Fruit fly (Drosophila melanogaster) whole organism, embryonic: ENCODE data around the gene Fas3.

Experiments
- Awh ChIP-seq: fragments of 200-800 bp; sonication (Bioruptor generic); IDR thresholded peaks from 2 replicates; pipeline ENCODE4, ENCODE4 v1.3.6; 2022; ENCODE audit warnings: missing biosample characterization, missing genetic modification characterization
- Bteb2 ChIP-seq: fragments of 200-800 bp; sonication (Bioruptor generic); optimal IDR thresholded peaks from 2 replicates; lab custom pipeline; 2016; ENCODE audit warnings: missing biosample characterization, missing genetic modification characterization
- CG10209 ChIP-seq: fragments of 200-800 bp; sonication (Bioruptor generic); optimal IDR thresholded peaks from 3 replicates; lab custom pipeline; 2017; ENCODE audit warnings: missing biosample characterization, mild to moderate bottlenecking, missing genetic modification characterization, missing genetic modification reagents
- CG10959 ChIP-seq: fragments of 200-800 bp; sonication (Bioruptor generic); IDR thresholded peaks from 2 replicates; pipeline ENCODE4 v1.3.6; 2022; ENCODE audit warnings: missing biosample characterization, missing genetic modification characterization
- CG10979 ChIP-seq: fragments of 200-800 bp; sonication (Bioruptor generic); optimal IDR thresholded peaks from 2 replicates; lab custom pipeline; 2018; ENCODE audit warnings: missing biosample characterization, mild to moderate bottlenecking, missing genetic modification characterization, moderate library complexity
- CG11504 ChIP-seq: fragments of 200-800 bp; sonication (Bioruptor generic); optimal IDR thresholded peaks from 3 replicates; lab custom pipeline; 2019; ENCODE audit warnings: missing biosample characterization, mild to moderate bottlenecking, missing genetic modification characterization, moderate library complexity
- CG12219 ChIP-seq: fragments of 200-800 bp; sonication (Bioruptor generic); optimal IDR thresholded peaks from 3 replicates; lab custom pipeline; 2018; ENCODE audit warnings: missing biosample characterization, mild to moderate bottlenecking, missing genetic modification characterization
- CG12659 ChIP-seq: fragments of 200-800 bp; sonication (Bioruptor generic); optimal IDR thresholded peaks from 3 replicates; lab custom pipeline; 2017; ENCODE audit warnings: mild to moderate bottlenecking, missing biosample characterization, missing genetic modification reagents, missing genetic modification characterization
- CG13296 ChIP-seq: fragments of 200-800 bp; sonication (Bioruptor generic); optimal IDR thresholded peaks from 3 replicates; lab custom pipeline; 2018; ENCODE audit warnings: missing biosample characterization, mild to moderate bottlenecking, missing genetic modification characterization
- CG17359 ChIP-seq: fragments of 200-800 bp; sonication (Bioruptor generic); optimal IDR thresholded peaks from 3 replicates; lab custom pipeline; 2018; ENCODE audit warnings: missing biosample characterization, mild to moderate bottlenecking, missing genetic modification characterization, moderate library complexity
- CG17385 ChIP-seq: fragments of 200-800 bp; sonication (Bioruptor generic); optimal IDR thresholded peaks from 3 replicates; lab custom pipeline; 2018; ENCODE audit warnings: missing biosample characterization, mild to moderate bottlenecking, missing genetic modification characterization
- CG2120 ChIP-seq: fragments of 200-800 bp; sonication (Bioruptor generic); optimal IDR thresholded peaks from 3 replicates; lab custom pipeline; 2016; ENCODE audit warnings: missing biosample characterization, missing genetic modification characterization
- CG2875 ChIP-seq: fragments of 200-800 bp; sonication (Bioruptor generic); optimal IDR thresholded peaks from 2 replicates; lab custom pipeline; 2017; ENCODE audit warnings: missing biosample characterization, mild to moderate bottlenecking, missing genetic modification characterization, missing genetic modification reagents
- CG4404 ChIP-seq: fragments of 200-800 bp; sonication (Bioruptor generic); IDR thresholded peaks from 2 replicates; pipeline ENCODE4 v1.3.6; 2022; ENCODE audit warnings: missing biosample characterization, missing genetic modification characterization
- CG6272 ChIP-seq: fragments of 200-800 bp; sonication (Bioruptor generic); IDR thresholded peaks from 2 replicates; pipeline ENCODE4 v1.3.6; 2022; ENCODE audit warnings: missing biosample characterization, missing genetic modification characterization
- CG6683 ChIP-seq: fragments of 200-800 bp; sonication (Bioruptor generic); optimal IDR thresholded peaks from 2 replicates; lab custom pipeline; 2017; ENCODE audit warnings: missing biosample characterization, mild to moderate bottlenecking, missing genetic modification characterization, missing genetic modification reagents
- CG7556 ChIP-seq: fragments of 200-800 bp; sonication (Bioruptor generic); optimal IDR thresholded peaks from 2 replicates; lab custom pipeline; 2017; ENCODE audit warnings: missing biosample characterization, mild to moderate bottlenecking, missing genetic modification characterization
- CG8290 ChIP-seq, 3 experiments: fragments of 200-800 bp; sonication (Bioruptor generic); optimal IDR thresholded peaks; 2 replicates each; lab custom pipeline; 2016 to 2019; ENCODE audit warnings: missing biosample characterization in 3 of 3, missing genetic modification characterization in 3 of 3, mild to moderate bottlenecking in 2 of 3, moderate library complexity in 1 of 3
- CG9215 ChIP-seq: fragments of 200-800 bp; sonication (Bioruptor generic); IDR thresholded peaks from 2 replicates; pipeline ENCODE4 v1.3.6; 2022; ENCODE audit warnings: missing biosample characterization, missing genetic modification characterization
- ERR ChIP-seq: fragments of 200-800 bp; sonication (Bioruptor generic); optimal IDR thresholded peaks from 2 replicates; lab custom pipeline; 2016; ENCODE audit warnings: missing biosample characterization, missing genetic modification characterization
- Gug ChIP-seq: fragments of 200-800 bp; sonication (Bioruptor generic); IDR thresholded peaks from 4 replicates; pipeline ENCODE4 v1.3.6; 2022; ENCODE audit warnings: missing biosample characterization, missing genetic modification characterization
- HLHmδ ChIP-seq: fragments of 200-800 bp; sonication (Bioruptor generic); optimal IDR thresholded peaks from 2 replicates; lab custom pipeline; 2018; ENCODE audit warnings: missing biosample characterization, mild to moderate bottlenecking, missing genetic modification characterization, moderate library complexity
- Hmr ChIP-seq: fragments of 200-800 bp; sonication (Bioruptor generic); optimal IDR thresholded peaks from 3 replicates; lab custom pipeline; 2017; ENCODE audit warnings: mild to moderate bottlenecking, missing biosample characterization, missing genetic modification reagents, missing genetic modification characterization
- Med ChIP-seq: fragments of 200-800 bp; sonication (Bioruptor generic); peaks from one replicate; lab custom pipeline; 2016; ENCODE audit warnings: missing biosample characterization, missing genetic modification characterization, mild to moderate bottlenecking, inconsistent platforms, moderate library complexity
- NfI ChIP-seq: fragments of 200-800 bp; sonication (Bioruptor generic); optimal IDR thresholded peaks from 3 replicates; lab custom pipeline; 2018; ENCODE audit warnings: missing biosample characterization, mild to moderate bottlenecking, missing genetic modification characterization, moderate library complexity
- Optix ChIP-seq: fragments of 200-800 bp; sonication (Bioruptor generic); IDR thresholded peaks from 3 replicates; pipeline ENCODE4 v1.3.6; 2022; ENCODE audit warnings: missing biosample characterization, missing genetic modification characterization
- Rx ChIP-seq: fragments of 200-800 bp; sonication (Bioruptor generic); IDR thresholded peaks from 2 replicates; pipeline ENCODE4 v1.3.6; 2022; ENCODE audit warnings: missing biosample characterization, missing genetic modification characterization
- Side ChIP-seq: fragments of 200-800 bp; sonication (Bioruptor generic); optimal IDR thresholded peaks from 2 replicates; lab custom pipeline; 2016; ENCODE audit warnings: missing biosample characterization, missing genetic modification characterization
- Taf1 ChIP-seq: fragments of 200-800 bp; sonication (Bioruptor generic); IDR thresholded peaks from 2 replicates; pipeline ENCODE4 v1.3.6; 2022; ENCODE audit warnings: missing biosample characterization, missing genetic modification characterization
- Xbp1 ChIP-seq: fragments of 200-800 bp; sonication (Bioruptor generic); optimal IDR thresholded peaks from 3 replicates; lab custom pipeline; 2016; ENCODE audit warnings: missing biosample characterization, mild to moderate bottlenecking, missing genetic modification characterization
- ap ChIP-seq: fragments of 200-800 bp; sonication (Bioruptor generic); IDR thresholded peaks from 2 replicates; pipeline ENCODE4 v1.3.6; 2022; ENCODE audit warnings: missing biosample characterization, missing genetic modification characterization
- ase ChIP-seq: fragments of 200-800 bp; sonication (Bioruptor generic); IDR thresholded peaks from 3 replicates; pipeline ENCODE4 v1.3.6; 2022; ENCODE audit warnings: missing biosample characterization, missing genetic modification characterization
- az2 ChIP-seq: fragments of 200-800 bp; sonication (Bioruptor generic); optimal IDR thresholded peaks from 3 replicates; lab custom pipeline; 2016; ENCODE audit warnings: missing biosample characterization, missing genetic modification characterization
- bbx ChIP-seq: fragments of 200-800 bp; sonication (Bioruptor generic); IDR thresholded peaks from 2 replicates; pipeline ENCODE4 v1.3.6; 2022; ENCODE audit warnings: missing biosample characterization, missing genetic modification characterization; ENCODE audit not compliant: partially characterized antibody
- chn ChIP-seq: fragments of 200-800 bp; sonication (Bioruptor generic); optimal IDR thresholded peaks from 2 replicates; lab custom pipeline; 2016; ENCODE audit warnings: missing biosample characterization, missing genetic modification characterization
- fd3F ChIP-seq: fragments of 200-800 bp; sonication (Bioruptor generic); optimal IDR thresholded peaks from 2 replicates; lab custom pipeline; 2018; ENCODE audit warnings: missing biosample characterization, mild to moderate bottlenecking, missing genetic modification characterization, moderate library complexity
- mirr ChIP-seq: fragments of 200-800 bp; sonication (Bioruptor generic); optimal IDR thresholded peaks from 3 replicates; lab custom pipeline; 2018; ENCODE audit warnings: missing biosample characterization, mild to moderate bottlenecking, missing genetic modification characterization
- oc ChIP-seq: fragments of 200-800 bp; sonication (Bioruptor generic); optimal IDR thresholded peaks from 2 replicates; lab custom pipeline; 2018; ENCODE audit warnings: missing biosample characterization, mild to moderate bottlenecking, missing genetic modification characterization, moderate library complexity
- pan ChIP-seq, 4 experiments: fragments of >200 bp in 3 of 4; fragments of 200-800 bp in 1 of 4; sonication (Bioruptor generic) in 1 of 4; optimal IDR thresholded peaks in 3 of 4; IDR thresholded peaks in 1 of 4; 2 replicates each; pipeline versions ENCODE4 v1.3.6 to Lab custom; 2017 to 2022; ENCODE audit warnings: missing biosample characterization in 2 of 4, missing genetic modification characterization in 2 of 4, mixed read lengths in 1 of 4
- row ChIP-seq: fragments of 200-800 bp; sonication (Bioruptor generic); IDR thresholded peaks from 3 replicates; pipeline ENCODE4 v1.3.6; 2022; ENCODE audit warnings: missing biosample characterization, missing genetic modification characterization
- salm ChIP-seq: fragments of 200-800 bp; sonication (Bioruptor generic); optimal IDR thresholded peaks from 2 replicates; lab custom pipeline; 2018; ENCODE audit warnings: missing biosample characterization, mild to moderate bottlenecking, missing genetic modification characterization
- sc ChIP-seq, 3 experiments: fragments of >200 bp in 2 of 3; fragments of 200-800 bp in 1 of 3; sonication (Bioruptor generic) in 1 of 3; optimal IDR thresholded peaks; 2 replicates in 2 of 3; 3 replicates in 1 of 3; lab custom pipeline; 2017; ENCODE audit warnings: mild to moderate bottlenecking in 1 of 3, missing biosample characterization in 1 of 3, missing genetic modification characterization in 1 of 3, missing genetic modification reagents in 1 of 3
- sens-2 ChIP-seq: fragments of 200-800 bp; sonication (Bioruptor generic); IDR thresholded peaks from 2 replicates; pipeline ENCODE4 v1.3.6; 2022; ENCODE audit warnings: missing biosample characterization, missing genetic modification characterization
- slbo ChIP-seq: fragments of 200-800 bp; sonication (Bioruptor generic); IDR thresholded peaks from 2 replicates; pipeline ENCODE4 v1.3.6; 2022; ENCODE audit warnings: missing biosample characterization, missing genetic modification characterization
- slp2 ChIP-seq: fragments of 200-800 bp; sonication (Bioruptor generic); optimal IDR thresholded peaks from 2 replicates; lab custom pipeline; 2016; ENCODE audit warnings: missing biosample characterization, missing genetic modification characterization
- vvl ChIP-seq: fragments of 200-800 bp; sonication (Bioruptor generic); IDR thresholded peaks from 2 replicates; pipeline ENCODE4 v1.3.6; 2022; ENCODE audit warnings: missing biosample characterization, missing genetic modification characterization
- wek ChIP-seq: fragments of 200-800 bp; sonication (Bioruptor generic); optimal IDR thresholded peaks from 3 replicates; lab custom pipeline; 2018; ENCODE audit warnings: missing biosample characterization, mild to moderate bottlenecking, missing genetic modification characterization, moderate library complexity
- zfh1 ChIP-seq: fragments of 200-800 bp; sonication (Bioruptor generic); IDR thresholded peaks from 3 replicates; pipeline ENCODE4 v1.3.6; 2022; ENCODE audit warnings: missing biosample characterization, missing genetic modification characterization

Gene Fas3

DNA sequence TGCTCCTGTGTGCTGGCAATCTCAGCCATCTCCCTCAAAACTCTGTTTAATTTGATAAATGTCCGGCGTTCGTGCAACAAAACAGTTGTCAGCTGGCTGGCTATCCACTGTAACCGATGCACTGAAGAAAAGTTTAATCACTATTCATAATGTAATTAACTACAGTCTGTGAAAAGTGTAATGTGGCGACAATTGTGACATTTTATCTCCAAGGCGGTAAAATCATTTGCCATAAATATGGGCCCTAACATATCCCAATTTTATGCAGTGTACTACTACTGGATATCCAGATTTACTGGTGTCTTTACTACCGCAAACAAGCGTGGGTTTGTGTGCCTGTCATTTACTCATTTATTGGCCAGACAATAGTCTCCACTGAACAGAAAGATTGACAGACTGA lies 8.8 kb downstream of the Fas3 start (continued):
- no peak for TF ChIP-seq sc (optimal IDR thresholded peaks at IDR 0.05; lab: Kevin White, UChicago)
- TF ChIP-seq sc (GFP tag; optimal IDR thresholded peaks at IDR 0.05; lab: Kevin White, UChicago), result peak; percentile 54
- TF ChIP-seq ap, result peak; percentile 46; the same call in 1 of the 2 replicates
- peak; percentile 58; the same call in 2 of the 3 replicates for TF ChIP-seq row (GFP tag; lab: Robert Waterston, UW)
- TF ChIP-seq slbo (GFP tag; lab: Robert Waterston, UW), result no peak
- TF ChIP-seq CG6683 (GFP tag; lab: Kevin White, UChicago), result no peak
- peak; percentile 21 for TF ChIP-seq CG12659 (GFP tag; lab: Kevin White, UChicago)
- TF ChIP-seq CG12219 (GFP tag; lab: Kevin White, UChicago), result peak; percentile 38
- peak; percentile 16 for TF ChIP-seq CG10979 (tag; lab: Kevin White, UChicago)
- TF ChIP-seq HLHmδ (GFP tag; lab: Kevin White, UChicago), result no peak
- TF ChIP-seq ase, result 0 out of 3 replicates have a peak, but pooled peaks have one; percentile 48
- TF ChIP-seq Side (GFP tag; lab: Kevin White, UChicago), result peak; percentile 4
- TF ChIP-seq wek (GFP tag; lab: Kevin White, UChicago), result no peak
- 0 out of 4 replicates have a peak, but pooled peaks have one; percentile 32 for TF ChIP-seq Gug (GFP tag; lab: Robert Waterston, UW)
- peak; percentile 44 for TF ChIP-seq CG4404 (GFP tag; lab: Robert Waterston, UW)
- peak; percentile 51 for TF ChIP-seq CG17385 (GFP tag; lab: Kevin White, UChicago)
- TF ChIP-seq sens-2 (GFP tag; lab: Robert Waterston, UW), result peak; percentile 23; the same call in 1 of the 2 replicates
- TF ChIP-seq Taf1 (GFP tag; lab: Robert Waterston, UW), result no peak
- peak; percentile 1 for TF ChIP-seq CG2875
- peak; percentile 39 for TF ChIP-seq CG2120
- no peak for TF ChIP-seq ERR (GFP tag; lab: Kevin White, UChicago)
- no peak for TF ChIP-seq CG9215 (GFP tag; lab: Robert Waterston, UW)
- no peak for TF ChIP-seq mirr (GFP tag; lab: Kevin White, UChicago)
- TF ChIP-seq CG8290 (GFP tag; optimal IDR thresholded peaks at IDR 0.05; lab: Kevin White, UChicago), result no peak
- TF ChIP-seq CG8290 (tag; optimal IDR thresholded peaks at IDR 0.05; lab: Kevin White, UChicago), result peak in 1 of 2 experiments; percentile 59
- peak; percentile 50; the same call in 1 of the 2 replicates for TF ChIP-seq Rx (GFP tag; lab: Robert Waterston, UW)
- TF ChIP-seq vvl (GFP tag; lab: Robert Waterston, UW), result peak; percentile 77
- TF ChIP-seq oc (tag; lab: Kevin White, UChicago), result peak; percentile 21
- peak; percentile 39 for TF ChIP-seq CG10209
- no peak for TF ChIP-seq CG13296 (GFP tag; lab: Kevin White, UChicago)
- peak; percentile 68 for TF ChIP-seq CG17359 (tag; lab: Kevin White, UChicago)
- TF ChIP-seq salm (tag; lab: Kevin White, UChicago), result peak; percentile 20
- peak; percentile 32 for TF ChIP-seq slp2 (GFP tag; lab: Kevin White, UChicago)
- TF ChIP-seq CG6272 (GFP tag; lab: Robert Waterston, UW), result 0 out of 2 replicates have a peak, but pooled peaks have one; percentile 33
- peak; percentile 0 for TF ChIP-seq Xbp1
- TF ChIP-seq CG11504 (tag; lab: Kevin White, UChicago), result peak; percentile 63
- peak; percentile 35 for TF ChIP-seq Hmr (GFP tag; lab: Kevin White, UChicago)
- peak; percentile 30 for TF ChIP-seq CG7556 (GFP tag; lab: Kevin White, UChicago)
- no peak; the same call in 1 of the 2 replicates for TF ChIP-seq CG10959 (GFP tag; lab: Robert Waterston, UW)
- peak; percentile 43; the same call in 1 of the 3 replicates for TF ChIP-seq Optix (GFP tag; lab: Robert Waterston, UW)
- peak; percentile 34; the same call in 1 of the 3 replicates for TF ChIP-seq zfh1 (GFP tag; lab: Robert Waterston, UW)
- TF ChIP-seq fd3F, result no peak
- peak; percentile 23 for TF ChIP-seq Bteb2 (GFP tag; lab: Kevin White, UChicago)
- TF ChIP-seq pan (optimal IDR thresholded peaks at IDR 0.05; lab: Kevin White, UChicago), result no peak
- TF ChIP-seq pan (GFP tag; optimal IDR thresholded peaks at IDR 0.05 in 1 of 2, IDR thresholded peaks at IDR 0.05 in 1 of 2), result peak in 1 of 2 experiments; percentile 71
- 0 out of 2 replicates have a peak, but pooled peaks have one; percentile 43 for TF ChIP-seq Awh
- TF ChIP-seq chn (GFP tag; lab: Kevin White, UChicago), result peak; percentile 17
- TF ChIP-seq az2, result peak; percentile 29
- peak; percentile 78 for TF ChIP-seq Med
- TF ChIP-seq NfI, result peak; percentile 39
- no peak for TF ChIP-seq bbx (GFP tag; lab: Robert Waterston, UW)
